Fruit fly (Drosophila melanogaster): ENCODE results near the gene srl.

Gene srl

DNA sequence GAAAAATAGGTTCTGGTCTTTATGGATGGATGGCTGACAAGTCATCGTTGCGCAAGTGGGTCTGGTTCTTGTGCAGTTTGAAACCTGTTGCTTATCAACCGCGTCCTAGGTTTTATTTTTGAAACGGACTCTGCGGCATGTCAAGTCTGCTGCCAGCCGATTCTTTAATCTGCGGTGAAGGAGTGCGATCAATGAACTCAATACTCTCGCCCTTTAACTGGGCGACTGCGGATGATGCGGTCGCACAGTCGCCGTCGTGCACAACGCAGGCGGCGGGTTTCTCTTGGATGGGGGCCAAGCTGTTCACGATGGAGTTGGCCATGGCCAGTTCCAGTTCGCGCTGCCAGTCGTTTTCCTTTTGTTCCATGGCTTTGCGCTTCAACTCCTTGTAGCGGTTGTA, 21.8 kb downstream of the srl start:
- TF ChIP-seq CG17806 (tag; optimal IDR thresholded peaks at IDR 0.05) (no peak), CG4496 (GFP tag; IDR thresholded peaks at IDR 0.05) (no peak), Ets98B (GFP tag; IDR thresholded peaks at IDR 0.05) (no peak), CG13204 (GFP tag; optimal IDR thresholded peaks at IDR 0.05) (peak; percentile 46), EcR (GFP tag; optimal IDR thresholded peaks at IDR 0.05) (peak; percentile 96), CG9948 (tag; optimal IDR thresholded peaks at IDR 0.05) (no peak)

DNA sequence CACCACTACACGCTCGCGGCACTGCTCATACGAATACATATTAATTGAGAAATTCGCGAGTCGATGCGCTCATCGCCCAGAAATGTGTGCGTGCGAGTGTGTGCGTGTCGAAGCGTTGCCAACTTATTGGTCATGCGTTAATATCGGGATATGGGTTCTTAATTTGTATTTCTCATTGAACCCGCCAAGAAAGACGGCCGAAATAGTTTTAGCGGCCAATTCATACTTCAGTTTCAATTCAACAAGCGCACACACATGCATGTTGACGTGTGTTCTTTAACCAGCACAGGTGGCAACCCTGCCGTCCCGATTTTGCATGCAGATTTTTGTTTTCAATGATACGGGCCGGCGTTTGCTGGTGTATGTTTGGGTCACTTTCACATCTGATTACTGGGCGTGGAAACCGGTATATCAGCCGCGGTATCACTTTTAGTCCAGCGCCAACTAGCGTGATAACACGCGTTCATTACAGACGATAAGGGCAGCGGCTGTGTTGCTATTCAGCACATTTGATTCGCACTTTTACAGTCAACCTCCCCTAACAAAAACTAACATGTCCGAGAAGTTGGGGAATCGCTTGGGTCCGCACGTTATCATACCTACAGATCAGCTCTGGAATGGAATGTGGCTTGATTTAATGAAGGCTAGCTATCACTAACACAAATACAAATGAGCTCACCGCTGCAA, 25.3 kb downstream of the srl start:
- TF ChIP-seq gl (tag; optimal IDR thresholded peaks at IDR 0.05): no peak
- no peak for TF ChIP-seq CG12605 (GFP tag; IDR thresholded peaks at IDR 0.05)
- no peak for TF ChIP-seq CG10348 (GFP tag; IDR thresholded peaks at IDR 0.05)
- TF ChIP-seq CG34367 (tag; optimal IDR thresholded peaks at IDR 0.05): no peak
- TF ChIP-seq EcR (GFP tag; optimal IDR thresholded peaks at IDR 0.05): peak; percentile 77
- TF ChIP-seq fd96Ca (GFP tag; IDR thresholded peaks at IDR 0.05): 0 out of 3 replicates have a peak, but pooled peaks have one; percentile 30
- peak; percentile 8 for TF ChIP-seq CG9948 (tag; optimal IDR thresholded peaks at IDR 0.05)
- peak; percentile 15 for TF ChIP-seq Pif1B (GFP tag; optimal IDR thresholded peaks at IDR 0.05)
- TF ChIP-seq Pif1A (GFP tag; optimal IDR thresholded peaks at IDR 0.05): no peak
- TF ChIP-seq CG13204 (GFP tag; optimal IDR thresholded peaks at IDR 0.05): no peak
- TF ChIP-seq CG8301 (tag; optimal IDR thresholded peaks at IDR 0.05): peak; percentile 8
- no peak for TF ChIP-seq CG14655 (GFP tag; optimal IDR thresholded peaks at IDR 0.05)
- no peak for TF ChIP-seq CG32121 (GFP tag; IDR thresholded peaks at IDR 0.05)
- no peak for TF ChIP-seq rn (GFP tag; IDR thresholded peaks at IDR 0.05)
- TF ChIP-seq CG8159 (tag; optimal IDR thresholded peaks at IDR 0.05): no peak
- TF ChIP-seq CG15710 (tag; optimal IDR thresholded peaks at IDR 0.05): peak; percentile 1
- no peak for TF ChIP-seq D1 (tag; optimal IDR thresholded peaks at IDR 0.05)
- TF ChIP-seq CG17806 (tag; optimal IDR thresholded peaks at IDR 0.05): peak; percentile 10
- TF ChIP-seq Snoo (tag; optimal IDR thresholded peaks at IDR 0.05): no peak
- TF ChIP-seq CG4496 (GFP tag; IDR thresholded peaks at IDR 0.05): no peak
- no peak for TF ChIP-seq Ets98B (GFP tag; IDR thresholded peaks at IDR 0.05)

DNA sequence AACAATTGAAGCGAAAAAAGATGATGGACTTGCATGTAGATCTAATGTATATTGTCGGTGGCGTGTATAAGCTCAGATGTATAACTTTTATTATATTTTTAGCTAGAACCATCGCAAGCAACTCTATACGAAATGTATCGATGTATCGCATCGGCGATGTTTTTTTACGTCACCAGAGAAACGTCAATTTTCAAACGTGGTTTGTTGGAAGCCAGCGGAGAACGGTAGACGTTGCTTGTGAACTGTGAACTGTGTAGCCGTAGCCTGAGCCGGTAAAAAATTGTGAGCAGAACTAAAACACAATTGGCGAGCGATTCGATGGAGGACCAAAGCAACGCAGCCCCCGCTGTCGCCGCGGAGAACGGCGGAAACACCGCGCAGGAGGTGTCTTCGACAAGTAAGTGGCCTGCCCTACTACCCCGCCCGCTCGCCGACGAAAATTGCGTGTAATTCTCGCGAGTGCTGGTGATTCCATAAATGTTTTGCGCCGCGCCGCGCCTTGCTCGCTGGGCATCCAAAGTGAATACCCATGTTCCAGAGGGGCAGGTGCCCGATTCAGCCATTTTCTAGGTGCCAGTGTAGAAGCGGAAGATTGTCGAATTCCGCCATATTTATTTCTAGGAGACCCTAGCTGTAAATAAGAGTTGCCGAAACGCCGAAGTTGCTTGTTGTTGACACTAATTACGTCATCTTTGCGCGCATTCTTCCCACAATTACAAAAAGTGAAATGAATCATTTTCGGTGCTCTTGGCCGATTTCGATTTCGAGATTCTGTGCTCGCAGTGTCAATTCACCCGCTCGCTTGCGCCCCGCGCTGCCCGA, 26.0 kb downstream of the srl start, which contains the start of gene lost:
Gene lost (plus strand): TSS at position 193 of the 822 bp plus-strand sequence.
- TF ChIP-seq Pif1B (GFP tag; optimal IDR thresholded peaks at IDR 0.05): no peak
- TF ChIP-seq CG10348 (GFP tag; IDR thresholded peaks at IDR 0.05): no peak
- no peak for TF ChIP-seq CG15710 (tag; optimal IDR thresholded peaks at IDR 0.05)
- no peak for TF ChIP-seq CG13204 (GFP tag; optimal IDR thresholded peaks at IDR 0.05)
- no peak for TF ChIP-seq EcR (GFP tag; optimal IDR thresholded peaks at IDR 0.05)
- no peak for TF ChIP-seq CG12605 (GFP tag; IDR thresholded peaks at IDR 0.05)
- TF ChIP-seq CG34367 (tag; optimal IDR thresholded peaks at IDR 0.05): no peak
- TF ChIP-seq CG32121 (GFP tag; IDR thresholded peaks at IDR 0.05): peak; percentile 24; the same call in 1 of the 2 replicates
- no peak for TF ChIP-seq gl (tag; optimal IDR thresholded peaks at IDR 0.05)
- peak; percentile 37 for TF ChIP-seq Ets98B (GFP tag; IDR thresholded peaks at IDR 0.05)
- peak; percentile 42 for TF ChIP-seq D1 (tag; optimal IDR thresholded peaks at IDR 0.05)
- peak; percentile 39; the same call in 1 of the 3 replicates for TF ChIP-seq fd96Ca (GFP tag; IDR thresholded peaks at IDR 0.05)
- TF ChIP-seq rn (GFP tag; IDR thresholded peaks at IDR 0.05): no peak
- peak; percentile 33 for TF ChIP-seq Snoo (tag; optimal IDR thresholded peaks at IDR 0.05)
- TF ChIP-seq CG17806 (tag; optimal IDR thresholded peaks at IDR 0.05): no peak
- no peak for TF ChIP-seq Pif1A (GFP tag; optimal IDR thresholded peaks at IDR 0.05)
- peak; percentile 54; the same call in 1 of the 3 replicates for TF ChIP-seq CG4496 (GFP tag; IDR thresholded peaks at IDR 0.05)

DNA sequence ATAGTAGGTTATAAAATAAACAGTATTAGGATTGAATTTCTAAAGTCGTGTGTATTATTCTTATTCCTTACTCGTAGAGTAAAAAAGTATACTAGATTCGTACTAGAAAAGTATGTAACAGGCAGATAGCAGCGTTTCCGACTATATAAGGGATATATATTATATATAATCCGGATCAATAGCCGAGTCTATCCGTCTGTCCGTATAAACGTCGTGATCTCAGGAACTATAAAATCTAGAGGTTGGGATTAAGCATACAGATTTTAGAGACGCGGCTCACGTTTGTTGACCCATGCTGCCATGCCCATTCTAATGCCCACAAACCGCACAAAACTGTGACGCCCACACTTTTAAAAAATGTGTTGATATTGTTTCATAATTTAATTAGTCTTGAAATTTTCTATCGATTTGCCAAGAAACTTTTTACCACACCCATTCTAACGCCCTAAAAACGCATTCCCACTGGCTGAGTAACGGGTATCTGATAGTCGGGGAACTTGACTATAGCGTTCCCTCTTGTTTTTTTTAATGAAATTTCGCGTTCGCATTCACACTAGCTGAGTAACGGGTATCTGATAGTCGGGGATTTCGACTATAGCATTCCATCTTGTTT, 27.1 kb downstream of the srl start, which contains the start of gene CG9853:
Gene CG9853 (minus strand): TSS at position 51 of the 613 bp plus-strand sequence.
- TF ChIP-seq CG14655 (GFP tag; optimal IDR thresholded peaks at IDR 0.05) (no peak), gl (tag; optimal IDR thresholded peaks at IDR 0.05) (no peak), Ets98B (GFP tag; IDR thresholded peaks at IDR 0.05) (no peak), CG10348 (GFP tag; IDR thresholded peaks at IDR 0.05) (no peak), CG17806 (tag; optimal IDR thresholded peaks at IDR 0.05) (no peak), CG34367 (tag; optimal IDR thresholded peaks at IDR 0.05) (no peak), D1 (tag; optimal IDR thresholded peaks at IDR 0.05) (no peak), Pif1B (GFP tag; optimal IDR thresholded peaks at IDR 0.05) (no peak), CG12605 (GFP tag; IDR thresholded peaks at IDR 0.05) (no peak), fd96Ca (GFP tag; IDR thresholded peaks at IDR 0.05) (no peak)

DNA sequence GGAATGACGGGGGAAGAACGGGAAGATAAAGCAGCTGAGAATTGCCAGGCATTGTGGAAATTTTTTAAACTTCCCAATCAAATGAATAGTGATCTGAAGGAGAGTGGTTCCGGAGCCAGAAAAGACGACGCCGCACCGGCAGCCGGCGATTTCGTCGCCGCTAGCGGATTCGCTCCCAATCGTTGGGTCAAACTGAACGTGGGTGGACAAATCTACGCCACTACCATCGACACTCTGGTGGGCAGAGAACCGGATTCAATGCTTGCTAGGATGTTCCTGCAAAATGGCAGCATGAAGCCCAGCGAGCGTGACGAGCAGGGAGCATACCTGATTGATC, 28.7 kb downstream of the srl start, which contains the start of gene CG14647:
Gene CG14647 (plus strand): TSS at position 14 of the 337 bp plus-strand sequence.
- TF ChIP-seq CG15710 (tag; optimal IDR thresholded peaks at IDR 0.05) (no peak), CG12605 (GFP tag; IDR thresholded peaks at IDR 0.05) (no peak), CG8301 (tag; optimal IDR thresholded peaks at IDR 0.05) (no peak), Pif1A (GFP tag; optimal IDR thresholded peaks at IDR 0.05) (no peak), CG17806 (tag; optimal IDR thresholded peaks at IDR 0.05) (no peak), fd96Ca (GFP tag; IDR thresholded peaks at IDR 0.05) (no peak), Ets98B (GFP tag; IDR thresholded peaks at IDR 0.05) (no peak), CG8159 (tag; optimal IDR thresholded peaks at IDR 0.05) (no peak), gl (tag; optimal IDR thresholded peaks at IDR 0.05) (no peak), CG32121 (GFP tag; IDR thresholded peaks at IDR 0.05) (no peak), Pif1B (GFP tag; optimal IDR thresholded peaks at IDR 0.05) (no peak), D1 (tag; optimal IDR thresholded peaks at IDR 0.05) (no peak), Snoo (tag; optimal IDR thresholded peaks at IDR 0.05) (no peak), CG14655 (GFP tag; optimal IDR thresholded peaks at IDR 0.05) (no peak), CG10348 (GFP tag; IDR thresholded peaks at IDR 0.05) (no peak), CG13204 (GFP tag; optimal IDR thresholded peaks at IDR 0.05) (no peak), CG4496 (GFP tag; IDR thresholded peaks at IDR 0.05) (no peak), CG9948 (tag; optimal IDR thresholded peaks at IDR 0.05) (no peak), EcR (GFP tag; optimal IDR thresholded peaks at IDR 0.05) (no peak)
